Worm (Caenorhabditis elegans) whole organism, midembryonic: Measurements from ENCODE around the gene exos-4.2.

Source experiments
- T22C8.4 ChIP-seq: fragments of 200-800 bp; sonication (Bioruptor generic); IDR thresholded peaks from 2 replicates; pipeline ENCODE4 v1.3.6; 2022; ENCODE audit warnings: missing genetic modification characterization, missing compliant biosample characterization
- med-1 ChIP-seq: sonication (generic microtip); optimal IDR thresholded peaks from 2 replicates; lab custom pipeline; 2017; ENCODE audit warnings: missing genetic modification characterization, mild to moderate bottlenecking, missing compliant biosample characterization, antibody characterized with exemption, missing genetic modification reagents; ENCODE audit not compliant: insufficient read depth
- ref-1 ChIP-seq: fragments of 200-800 bp; sonication (Bioruptor generic); conservative IDR thresholded peaks from 2 replicates; pipeline ENCODE4 v1.3.6; 2022; ENCODE audit warnings: missing genetic modification reagents, missing genetic modification characterization, missing compliant biosample characterization

DNA sequence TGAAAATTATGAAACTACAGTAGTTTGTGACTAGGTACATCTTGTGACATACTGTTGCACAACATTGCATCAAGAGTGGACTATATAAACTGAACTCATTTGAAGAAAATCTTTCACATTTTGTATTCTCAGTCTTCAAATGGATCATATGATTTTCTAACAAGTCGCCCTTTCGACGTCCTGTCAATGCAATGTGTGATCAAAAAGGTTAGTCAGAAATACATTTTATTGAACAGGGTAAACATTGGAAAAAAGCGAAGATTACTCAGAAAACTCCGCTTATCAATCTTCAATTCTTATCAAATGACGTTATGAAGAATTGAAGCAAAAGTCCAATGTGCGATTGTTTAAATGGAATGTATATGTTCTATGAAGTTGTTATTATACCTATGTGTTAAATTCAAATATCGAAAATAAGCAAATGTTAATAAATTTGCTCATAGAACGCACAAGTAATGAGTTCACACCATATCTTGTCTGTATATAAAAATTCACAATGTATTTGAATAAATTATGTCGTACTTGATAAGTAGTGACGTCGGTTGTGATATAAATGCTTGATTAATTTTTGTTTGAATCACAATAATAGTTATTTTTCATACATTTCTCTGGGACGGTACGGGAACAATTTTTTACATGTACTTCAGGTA is 27.0 kb upstream of the exos-4.2 start, which contains the start of gene zip-2:
- TF ChIP-seq med-1: no peak
- TF ChIP-seq T22C8.4 (GFP tag; lab: Robert Waterston, UW): no peak
- TF ChIP-seq ref-1: no peak
